Fruit fly (Drosophila melanogaster): ENCODE measurements around the gene PGAP5.
A peak's percentile ranks its signal among the peaks of the same experiment; 100 is the strongest.

The PGAP5 gene

DNA sequence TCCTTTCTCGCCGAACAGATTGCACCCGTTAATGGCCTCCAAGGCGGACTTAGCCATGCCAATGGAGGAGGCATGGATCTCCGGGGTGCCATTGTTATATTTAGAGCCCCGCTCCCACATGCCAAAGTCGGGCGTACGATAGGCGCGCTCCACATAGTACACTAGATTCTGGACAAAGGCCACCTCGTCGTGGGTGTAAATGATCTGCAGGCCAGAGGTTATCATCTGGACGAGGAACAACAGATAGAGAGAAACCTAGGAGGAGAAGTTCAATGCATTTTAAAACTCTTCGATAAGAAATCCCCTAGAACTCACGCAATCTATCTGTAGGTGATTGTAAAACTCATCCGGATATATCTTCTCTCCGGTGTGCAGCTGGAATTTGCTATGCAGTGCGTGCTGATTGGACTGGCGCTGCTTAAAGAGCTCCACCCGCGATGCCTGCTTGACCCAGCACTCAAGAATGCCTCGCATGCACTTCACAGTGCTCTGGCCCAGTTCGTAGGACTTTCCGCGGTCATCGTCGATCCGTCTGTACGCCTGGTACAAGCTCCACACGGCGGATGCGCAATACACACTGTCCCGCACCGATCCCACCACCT, 2.9 kb upstream of the PGAP5 start:
- no peak for TF ChIP-seq CG17801 (GFP tag; optimal IDR thresholded peaks at IDR 0.05; ENCODE audit: partially characterized antibody)

DNA sequence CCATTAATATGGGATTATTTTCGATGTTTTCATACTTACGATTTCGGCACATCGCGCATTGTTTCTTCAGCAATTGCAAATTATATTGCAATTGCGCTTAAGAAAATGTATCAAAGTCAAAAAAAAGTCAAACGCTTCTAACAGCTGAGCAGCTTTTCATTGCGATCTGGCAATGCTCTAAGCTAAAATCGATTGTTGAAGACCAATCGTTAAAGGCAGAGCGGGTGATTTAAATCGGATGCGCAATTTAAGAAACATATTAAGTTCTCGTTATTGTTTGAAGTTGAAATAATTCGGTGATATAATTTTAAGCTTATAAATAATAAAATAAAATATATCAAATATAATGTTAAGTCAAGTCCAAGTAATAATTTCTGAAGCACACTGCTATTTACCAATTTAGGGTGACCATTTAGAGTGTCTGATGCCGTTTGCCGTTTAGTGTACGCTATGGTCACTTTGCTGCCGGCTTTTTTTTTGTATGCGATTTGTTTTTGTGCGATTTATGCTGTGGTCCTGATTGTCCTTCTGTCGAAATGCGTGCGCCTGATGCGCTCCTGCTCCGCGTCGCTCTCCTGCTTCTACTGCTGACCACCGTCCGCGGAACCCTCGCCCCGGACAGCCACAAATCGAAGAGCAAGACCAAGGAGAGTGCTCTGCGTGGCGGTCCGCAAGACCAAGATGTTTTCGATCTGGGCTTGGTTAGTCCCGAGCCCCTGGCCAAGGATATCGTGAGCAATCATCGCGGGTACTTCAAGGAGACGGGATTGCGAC, 1.7 kb upstream of the PGAP5 start, which contains the start of the genes CG8475 and CG8460:
TSS of gene CG8475 (minus strand) at position 162 of the 774 bp plus-strand sequence.
TSS of gene CG8460 (plus strand) at position 437 of the 774 bp plus-strand sequence.
- TF ChIP-seq CG17801 (GFP tag; optimal IDR thresholded peaks at IDR 0.05; ENCODE audit: partially characterized antibody), result no peak

DNA sequence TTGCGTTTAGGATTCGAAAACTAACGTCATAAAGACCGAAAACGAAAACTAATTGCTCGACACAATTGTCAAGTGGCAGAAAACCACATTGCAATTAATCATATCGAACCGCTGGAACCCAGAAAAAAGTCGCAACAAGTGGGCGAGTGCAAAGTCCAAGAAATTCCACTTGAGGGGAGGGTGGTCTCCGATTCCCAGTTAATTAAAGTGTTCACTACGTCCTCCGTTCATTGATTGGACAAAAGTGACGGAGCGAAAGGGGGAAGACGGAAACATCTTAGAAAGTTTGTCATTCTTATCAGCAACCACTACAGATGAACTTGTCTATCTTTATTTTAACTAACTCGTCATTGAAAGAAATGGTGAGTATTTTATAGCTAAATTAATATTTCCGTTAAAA, 3.9 kb downstream of the PGAP5 start:
- no peak for TF ChIP-seq CG17801 (GFP tag; optimal IDR thresholded peaks at IDR 0.05; ENCODE audit: partially characterized antibody)

DNA sequence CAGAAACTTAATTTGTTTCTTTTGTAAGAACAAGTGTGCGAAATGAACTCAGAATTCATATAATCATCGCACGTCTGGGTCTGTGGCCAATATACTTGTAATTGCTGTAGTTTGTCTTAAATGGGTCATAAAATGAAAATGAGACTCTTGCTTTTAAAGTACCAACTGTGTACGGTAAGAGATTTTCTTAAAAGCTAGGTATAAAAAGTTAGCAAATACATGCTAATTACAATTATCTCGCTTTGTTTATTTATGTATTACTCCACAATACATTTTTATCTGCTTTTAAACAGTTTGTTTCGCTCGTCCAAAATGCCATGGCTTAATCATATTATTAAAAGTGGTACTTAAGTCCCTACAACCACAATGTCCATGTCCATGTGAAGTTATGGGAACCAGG, 5.1 kb downstream of the PGAP5 start:
- peak; percentile 61 for TF ChIP-seq CG17801 (GFP tag; optimal IDR thresholded peaks at IDR 0.05; ENCODE audit: partially characterized antibody)

DNA sequence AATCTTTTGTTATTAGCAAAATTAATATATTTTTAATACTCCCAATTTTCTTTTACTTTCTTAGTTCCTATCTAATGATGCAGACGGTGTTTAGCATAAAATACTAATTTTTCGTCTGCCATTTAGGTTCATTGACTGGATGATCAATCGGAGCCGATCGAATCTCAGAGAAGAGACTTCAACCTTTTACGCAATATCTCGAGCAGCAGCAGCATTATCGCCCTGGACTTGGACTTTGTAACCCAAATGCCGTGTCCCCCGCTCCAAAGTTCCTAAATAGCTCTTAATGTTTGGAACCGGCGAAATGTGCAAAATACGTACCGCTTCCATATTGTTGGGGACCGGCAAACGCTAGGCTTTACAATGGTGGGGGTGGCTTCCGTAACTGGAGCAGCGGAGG, 5.7 kb downstream of the PGAP5 start:
- no peak for TF ChIP-seq CG17801 (GFP tag; optimal IDR thresholded peaks at IDR 0.05; ENCODE audit: partially characterized antibody)

DNA sequence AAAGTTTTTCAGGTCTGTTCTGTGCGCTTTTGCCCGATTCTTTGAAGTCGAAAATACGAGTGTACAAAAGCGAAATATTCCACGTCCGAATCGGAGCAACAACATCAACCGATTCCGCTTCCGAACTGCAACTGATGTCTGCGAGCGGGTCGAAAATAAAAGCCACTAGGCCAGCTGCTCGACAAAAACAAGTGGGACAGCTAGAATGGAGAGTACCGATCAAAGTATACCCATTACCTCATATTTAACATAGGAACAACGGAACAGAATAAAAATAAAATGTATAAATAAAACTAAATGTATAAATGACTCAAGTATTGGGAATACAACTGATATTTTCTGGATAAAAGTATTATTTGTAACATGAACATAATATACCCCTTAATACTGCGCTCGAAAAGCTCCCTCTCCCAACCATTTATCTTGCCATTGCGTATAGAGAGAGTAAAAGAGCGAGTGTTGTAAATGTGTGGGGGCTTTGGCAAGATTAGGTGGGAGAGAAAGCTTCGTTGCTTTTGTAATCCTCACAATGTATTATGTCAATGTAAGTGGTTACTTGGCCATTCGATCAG, 6.4 kb downstream of the PGAP5 start, which contains the start of gene SLC5A11:
TSS of gene SLC5A11 (minus strand) at position 137 of the 572 bp plus-strand sequence.
- peak; percentile 100 for TF ChIP-seq CG17801 (GFP tag; optimal IDR thresholded peaks at IDR 0.05; ENCODE audit: partially characterized antibody)

DNA sequence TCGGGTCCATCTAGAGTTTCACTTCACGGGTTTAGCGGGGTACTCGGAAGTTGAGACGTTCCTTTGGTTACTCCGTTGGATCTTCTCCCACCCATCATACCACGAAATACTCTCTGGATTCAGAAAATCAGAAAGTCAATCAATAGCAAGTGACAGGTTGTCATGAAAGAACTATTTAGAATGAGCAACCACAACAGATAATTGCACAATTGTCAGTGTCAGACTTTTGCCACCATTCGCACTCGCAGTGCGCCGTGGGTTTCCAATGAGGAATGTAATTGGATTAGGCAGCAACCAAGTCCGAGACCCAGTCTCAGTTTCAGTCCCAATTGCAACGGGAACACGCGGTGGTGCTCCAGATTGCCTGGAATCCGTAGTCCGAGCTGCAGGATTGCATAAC, 7.2 kb downstream of the PGAP5 start, which contains the start of gene CG8419:
TSS of gene CG8419 (plus strand) at position 301 of the 400 bp plus-strand sequence.
- TF ChIP-seq CG17801 (GFP tag; optimal IDR thresholded peaks at IDR 0.05; ENCODE audit: partially characterized antibody), result no peak

DNA sequence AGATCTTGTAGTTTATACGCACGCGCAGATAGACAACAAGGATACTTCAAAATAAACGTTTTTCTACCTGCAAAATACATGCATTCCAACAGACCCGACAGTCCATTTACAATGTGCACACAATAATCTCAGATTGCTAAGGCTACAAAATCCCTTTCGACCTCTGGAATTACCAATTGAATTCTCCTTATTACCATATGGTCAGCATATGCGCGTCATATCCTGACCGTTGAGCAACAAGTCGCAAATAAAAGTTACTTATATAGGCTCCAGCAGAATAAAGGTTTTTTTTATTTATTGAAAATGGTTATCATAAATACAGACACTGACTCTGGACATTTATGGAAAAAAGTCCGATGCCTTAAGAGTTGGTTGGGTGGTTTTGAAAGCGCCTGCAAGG, 10.7 kb downstream of the PGAP5 start:
- TF ChIP-seq CG17801 (GFP tag; optimal IDR thresholded peaks at IDR 0.05; ENCODE audit: partially characterized antibody), result no peak

DNA sequence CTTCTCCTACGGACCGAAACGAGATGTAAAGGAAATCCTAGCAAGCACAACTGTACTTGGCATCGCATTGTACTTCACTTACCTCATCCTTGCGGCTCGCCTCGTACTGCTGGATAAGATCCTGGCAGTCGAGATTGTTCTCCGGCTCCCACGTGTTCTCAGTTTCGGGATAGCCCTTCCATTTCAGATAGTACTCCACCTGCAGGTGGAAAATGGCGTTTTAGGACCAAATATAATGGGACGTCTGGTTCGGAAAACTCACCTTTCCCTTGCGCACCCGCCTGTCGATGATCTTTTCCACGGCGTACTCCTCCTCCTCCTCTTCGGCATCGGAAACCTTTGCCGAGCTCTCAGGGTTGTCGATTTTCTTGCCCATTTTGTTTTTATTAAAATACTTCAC, 11.8 kb downstream of the PGAP5 start:
- no peak for TF ChIP-seq CG17801 (GFP tag; optimal IDR thresholded peaks at IDR 0.05; ENCODE audit: partially characterized antibody)

DNA sequence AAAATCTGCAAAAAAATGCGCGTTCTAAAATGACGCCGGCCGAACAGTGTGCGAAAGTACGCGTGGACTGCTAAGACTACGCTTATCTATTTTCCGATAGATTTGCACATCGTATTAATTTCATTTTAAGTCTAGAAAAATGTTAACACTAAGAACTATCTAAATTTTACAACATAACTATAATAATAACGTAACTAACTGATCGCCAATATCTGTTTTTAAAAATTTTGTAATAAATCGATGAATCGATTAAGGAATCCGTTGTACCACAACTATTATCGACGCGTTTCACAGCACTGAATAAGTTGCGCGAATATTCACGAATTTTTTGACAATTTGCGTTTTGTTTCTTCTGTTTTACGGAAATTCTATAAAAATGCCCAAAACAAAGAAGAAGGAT, 12.4 kb downstream of the PGAP5 start, which contains the start of gene Ssb-c31a:
TSS of gene Ssb-c31a (plus strand) at position 278 of the 400 bp plus-strand sequence.
- peak; percentile 78 for TF ChIP-seq CG17801 (GFP tag; optimal IDR thresholded peaks at IDR 0.05; ENCODE audit: partially characterized antibody)

DNA sequence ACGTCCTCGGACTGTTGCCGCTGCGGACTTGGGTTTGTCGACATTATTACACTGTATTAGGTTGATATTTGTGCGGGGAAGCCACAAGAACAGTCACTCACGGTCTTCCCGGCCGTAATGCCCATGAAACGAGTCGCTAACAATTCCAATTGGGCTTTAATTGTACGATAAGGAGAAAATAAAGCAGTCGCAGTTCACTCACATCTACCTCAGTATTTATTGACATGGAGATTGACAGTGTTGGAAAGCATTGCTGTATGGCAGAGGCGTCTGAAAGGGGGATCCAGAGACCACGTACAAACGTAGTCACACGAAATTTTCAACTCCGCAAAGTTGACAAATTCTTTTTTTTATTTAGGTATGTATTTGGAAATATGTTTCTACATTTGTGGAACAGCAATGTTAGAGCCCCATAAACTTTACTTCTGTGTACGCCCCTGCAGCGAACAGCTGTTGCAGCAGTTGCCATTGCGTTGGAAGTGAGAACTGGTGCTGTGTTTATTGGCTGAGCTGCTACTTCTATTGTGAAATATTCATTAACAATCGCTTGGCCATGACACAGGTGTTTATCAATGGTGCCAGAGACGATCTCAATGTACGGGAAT, 14.1 kb downstream of the PGAP5 start, which contains the start of the genes CG8372 and CG8360:
TSS of gene CG8372 (minus strand) at position 237 of the 605 bp plus-strand sequence.
TSS of gene CG8360 (plus strand) at position 294 of the 605 bp plus-strand sequence.
- TF ChIP-seq CG17801 (GFP tag; optimal IDR thresholded peaks at IDR 0.05; ENCODE audit: partially characterized antibody), result peak; percentile 98

DNA sequence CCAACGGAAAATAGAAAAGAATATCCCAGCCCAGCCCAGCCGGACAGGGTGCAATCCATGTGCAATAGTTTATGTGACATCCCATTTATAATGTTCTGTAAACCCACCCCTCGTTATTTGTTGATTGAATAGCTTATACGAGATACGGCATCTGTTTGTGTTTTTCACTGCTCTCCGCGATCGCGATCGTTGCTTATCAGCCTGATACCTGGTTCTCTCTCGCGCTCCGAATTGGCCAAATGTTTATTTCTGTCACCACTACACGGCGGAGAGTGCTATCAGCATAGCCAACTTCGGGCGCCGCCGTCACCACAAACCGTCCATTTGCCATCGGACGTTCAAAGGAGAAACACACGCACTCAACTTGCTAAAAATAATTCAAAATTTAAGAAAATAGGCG, 15.3 kb downstream of the PGAP5 start, which contains the start of gene CG8353:
TSS of gene CG8353 (plus strand) at position 59 of the 400 bp plus-strand sequence.
- TF ChIP-seq CG17801 (GFP tag; optimal IDR thresholded peaks at IDR 0.05; ENCODE audit: partially characterized antibody), result no peak

DNA sequence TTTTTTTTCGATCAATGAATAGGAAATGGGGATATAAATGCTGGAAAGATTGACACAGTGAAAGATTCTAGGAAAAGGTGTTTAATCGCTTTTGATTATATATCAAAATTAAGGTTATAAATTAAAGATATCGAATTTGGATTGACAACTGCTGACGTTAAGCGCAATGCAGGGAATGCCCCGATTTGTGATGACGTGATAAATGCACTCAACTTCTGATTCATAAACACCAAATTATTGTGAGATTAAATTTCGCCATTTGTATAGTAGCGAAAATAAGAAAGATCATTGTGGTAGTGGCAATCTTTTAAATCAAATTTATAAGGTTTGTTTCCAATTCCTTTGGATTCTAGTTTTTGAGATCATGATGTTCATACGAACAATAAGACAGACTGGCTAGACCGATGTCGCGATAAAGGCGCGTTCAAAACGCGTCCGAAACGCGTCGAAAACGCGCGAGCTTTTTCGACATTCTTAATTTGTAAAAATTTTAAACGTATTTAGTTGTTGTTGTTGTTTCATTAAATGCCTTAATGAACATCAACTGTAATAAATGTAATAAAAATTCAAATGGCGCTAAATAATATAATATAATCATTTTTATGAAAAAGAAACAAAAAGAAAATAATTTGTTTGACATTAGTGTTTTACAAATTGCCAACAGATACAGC, 16.7 kb downstream of the PGAP5 start, which contains the start of gene CG8349:
TSS of gene CG8349 (plus strand) at position 657 of the 671 bp plus-strand sequence.
- TF ChIP-seq CG17801 (GFP tag; optimal IDR thresholded peaks at IDR 0.05; ENCODE audit: partially characterized antibody), result no peak

DNA sequence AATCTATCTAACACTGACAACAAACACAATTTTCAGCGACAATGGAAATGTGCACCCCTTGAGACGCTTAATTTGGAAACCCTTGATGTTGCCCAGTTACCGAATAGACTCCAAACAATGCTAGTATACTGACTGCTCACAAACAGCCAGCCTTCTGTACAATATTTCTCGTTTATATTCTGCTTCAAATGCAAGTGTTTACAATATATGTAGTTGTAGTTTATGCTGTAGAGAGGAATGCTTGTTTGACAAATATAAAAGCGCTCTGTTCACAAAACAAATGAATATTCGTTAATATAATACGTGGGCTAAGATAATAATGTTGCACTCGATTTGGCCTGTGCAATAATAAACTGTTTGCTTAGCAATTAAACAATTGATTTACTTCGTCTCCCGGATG, 19.2 kb downstream of the PGAP5 start, which contains the start of gene CG8292:
TSS of gene CG8292 (minus strand) at position 101 of the 400 bp plus-strand sequence.
- no peak for TF ChIP-seq CG17801 (GFP tag; optimal IDR thresholded peaks at IDR 0.05; ENCODE audit: partially characterized antibody)

Measured in ovary, adult (tissue).